Worm (Caenorhabditis elegans): ENCODE data around the gene tag-266.

The tag-266 gene

ce11 chrIII:595449-595848 lies 44.6 kb downstream of the tag-266 start:
- TF ChIP-seq flt-1 (GFP tag; IDR thresholded peaks at IDR 0.05): no peak
- TF ChIP-seq ref-1 (GFP tag; conservative IDR thresholded peaks at IDR 0.05): no peak
- TF ChIP-seq T22C8.4 (GFP tag; IDR thresholded peaks at IDR 0.05): no peak
- no peak for TF ChIP-seq ztf-29 (GFP tag; IDR thresholded peaks at IDR 0.05)
- TF ChIP-seq cog-1 (tag; optimal IDR thresholded peaks at IDR 0.05): no peak
- no peak for TF ChIP-seq klf-2 (GFP tag; conservative IDR thresholded peaks at IDR 0.05)
- no peak for TF ChIP-seq tab-1 (GFP tag; IDR thresholded peaks at IDR 0.05)
- no peak for TF ChIP-seq ztf-23 (GFP tag; IDR thresholded peaks at IDR 0.05)
- TF ChIP-seq med-1 (GFP tag; optimal IDR thresholded peaks at IDR 0.05; ENCODE audit: insufficient read depth): no peak
